Fruit fly (Drosophila melanogaster) whole organism, embryonic: Measurements from ENCODE around the gene RpS28-like.

ENCODE experiments used
- Abd-B ChIP-seq: fragments of 200-800 bp; sonication (Bioruptor generic); optimal IDR thresholded peaks from 2 replicates; lab custom pipeline; 2018; ENCODE audit warnings: missing biosample characterization, mild to moderate bottlenecking, missing genetic modification characterization, moderate library complexity
- B-H1 ChIP-seq: fragments of 200-800 bp; sonication (Bioruptor generic); IDR thresholded peaks from 3 replicates; pipeline ENCODE4 v1.3.6; 2022; ENCODE audit warnings: missing biosample characterization, missing genetic modification characterization
- BtbVII ChIP-seq: fragments of 200-800 bp; sonication (Bioruptor generic); optimal IDR thresholded peaks from 3 replicates; lab custom pipeline; 2017; ENCODE audit warnings: missing biosample characterization, mild to moderate bottlenecking, missing genetic modification characterization
- C15 ChIP-seq: fragments of 200-800 bp; sonication (Bioruptor generic); IDR thresholded peaks from 3 replicates; pipeline ENCODE4 v1.3.6; 2022; ENCODE audit warnings: missing biosample characterization, missing genetic modification characterization
- CG10366 ChIP-seq: fragments of 200-800 bp; sonication (Bioruptor generic); IDR thresholded peaks from 2 replicates; pipeline ENCODE4 v1.3.6; 2022; ENCODE audit warnings: missing biosample characterization, missing genetic modification characterization
- CG11398 ChIP-seq: fragments of 200-800 bp; sonication (Bioruptor generic); optimal IDR thresholded peaks from 2 replicates; lab custom pipeline; 2016; ENCODE audit warnings: missing biosample characterization, missing genetic modification characterization
- CG12391 ChIP-seq: fragments of 200-800 bp; sonication (Bioruptor generic); optimal IDR thresholded peaks from 3 replicates; lab custom pipeline; 2018; ENCODE audit warnings: missing biosample characterization, mild to moderate bottlenecking, missing genetic modification characterization, moderate library complexity
- CG13287 ChIP-seq: fragments of 200-800 bp; sonication (Bioruptor generic); IDR thresholded peaks from 2 replicates; pipeline ENCODE4 v1.3.6; 2022; ENCODE audit warnings: missing biosample characterization, missing genetic modification characterization; ENCODE audit not compliant: partially characterized antibody
- CG17612 ChIP-seq: fragments of 200-800 bp; sonication (Bioruptor generic); IDR thresholded peaks from 2 replicates; pipeline ENCODE4 v1.3.6; 2022; ENCODE audit warnings: missing biosample characterization, missing genetic modification characterization
- CG18011 ChIP-seq: fragments of 200-800 bp; sonication (Bioruptor generic); optimal IDR thresholded peaks from 2 replicates; lab custom pipeline; 2017; ENCODE audit warnings: missing biosample characterization, missing genetic modification characterization, mild to moderate bottlenecking, moderate library complexity, missing genotype
- CG18262 ChIP-seq: fragments of 200-800 bp; optimal IDR thresholded peaks from 3 replicates; lab custom pipeline; 2019; ENCODE audit warnings: missing biosample characterization, mild to moderate bottlenecking, missing genetic modification characterization, moderate library complexity
- CG18619 ChIP-seq: fragments of 200-800 bp; sonication (Bioruptor generic); optimal IDR thresholded peaks from 3 replicates; lab custom pipeline; 2017; ENCODE audit warnings: missing biosample characterization, mild to moderate bottlenecking, missing genetic modification characterization
- CG18764 ChIP-seq: fragments of 200-800 bp; sonication (Bioruptor generic); optimal IDR thresholded peaks from 3 replicates; lab custom pipeline; 2016; ENCODE audit warnings: missing biosample characterization, missing genetic modification characterization
- CG2202 ChIP-seq: fragments of 200-800 bp; sonication (Bioruptor generic); optimal IDR thresholded peaks from 2 replicates; lab custom pipeline; 2018; ENCODE audit warnings: missing biosample characterization, mild to moderate bottlenecking, missing genetic modification characterization
- CG2889 ChIP-seq: fragments of 200-800 bp; sonication (Bioruptor generic); IDR thresholded peaks from 3 replicates; pipeline ENCODE4 v1.3.6; 2022; ENCODE audit warnings: missing biosample characterization, missing genetic modification characterization
- CG34376 ChIP-seq: fragments of 200-800 bp; sonication (Bioruptor generic); optimal IDR thresholded peaks from 2 replicates; lab custom pipeline; 2018; ENCODE audit warnings: missing biosample characterization, mild to moderate bottlenecking, missing genetic modification characterization
- CG4328 ChIP-seq: fragments of 200-800 bp; sonication (Bioruptor generic); optimal IDR thresholded peaks from 3 replicates; lab custom pipeline; 2017; ENCODE audit warnings: missing biosample characterization, missing genetic modification reagents, missing genetic modification characterization
- CG4854 ChIP-seq: fragments of 200-800 bp; sonication (Bioruptor generic); optimal IDR thresholded peaks from 2 replicates; lab custom pipeline; 2016; ENCODE audit warnings: missing biosample characterization, missing genetic modification characterization, inconsistent platforms
- CG7271 ChIP-seq: fragments of 200-800 bp; sonication (Bioruptor generic); optimal IDR thresholded peaks from 2 replicates; lab custom pipeline; 2018; ENCODE audit warnings: missing biosample characterization, mild to moderate bottlenecking, missing genetic modification characterization, moderate library complexity
- CG9727 ChIP-seq: fragments of 200-800 bp; sonication (Bioruptor generic); optimal IDR thresholded peaks from 3 replicates; lab custom pipeline; 2017; ENCODE audit warnings: missing biosample characterization, mild to moderate bottlenecking, missing genetic modification characterization
- Dll ChIP-seq: fragments of 200-800 bp; sonication (Bioruptor generic); IDR thresholded peaks from 4 replicates; pipeline ENCODE4 v1.3.6; 2022; ENCODE audit warnings: missing biosample characterization, missing genetic modification characterization; ENCODE audit not compliant: partially characterized antibody
- Elba2 ChIP-seq: fragments of 200-800 bp; sonication (Bioruptor generic); optimal IDR thresholded peaks from 3 replicates; lab custom pipeline; 2016; ENCODE audit warnings: missing biosample characterization, missing genetic modification characterization
- GATAe ChIP-seq: fragments of 200-800 bp; sonication (Bioruptor generic); conservative IDR thresholded peaks from 2 replicates; pipeline ENCODE4 v1.3.6; 2022; ENCODE audit warnings: missing biosample characterization, missing genetic modification characterization
- Hmr ChIP-seq: fragments of 200-800 bp; sonication (Bioruptor generic); optimal IDR thresholded peaks from 3 replicates; lab custom pipeline; 2017; ENCODE audit warnings: mild to moderate bottlenecking, missing biosample characterization, missing genetic modification reagents, missing genetic modification characterization
- Max ChIP-seq: fragments of 200-800 bp; sonication (Bioruptor generic); optimal IDR thresholded peaks from 2 replicates; lab custom pipeline; 2016; ENCODE audit warnings: missing biosample characterization, mild to moderate bottlenecking, missing genetic modification characterization
- NK7.1 ChIP-seq: fragments of 200-800 bp; sonication (Bioruptor generic); optimal IDR thresholded peaks from 3 replicates; lab custom pipeline; 2016; ENCODE audit warnings: missing biosample characterization, missing genetic modification characterization
- Side ChIP-seq: fragments of 200-800 bp; sonication (Bioruptor generic); optimal IDR thresholded peaks from 2 replicates; lab custom pipeline; 2016; ENCODE audit warnings: missing biosample characterization, missing genetic modification characterization
- Sry-β ChIP-seq: fragments of 200-800 bp; sonication (Bioruptor generic); optimal IDR thresholded peaks from 2 replicates; lab custom pipeline; 2018; ENCODE audit warnings: missing biosample characterization, mild to moderate bottlenecking, missing genetic modification characterization, moderate library complexity
- Xrp1 ChIP-seq: fragments of 200-800 bp; sonication (Bioruptor generic); IDR thresholded peaks from 2 replicates; pipeline ENCODE4 v1.3.6; 2022; ENCODE audit warnings: missing biosample characterization, missing genetic modification characterization
- ac ChIP-seq: fragments of 200-800 bp; sonication (Bioruptor generic); optimal IDR thresholded peaks from 3 replicates; lab custom pipeline; 2017; ENCODE audit warnings: missing biosample characterization, mild to moderate bottlenecking, missing genetic modification characterization
- bab2 ChIP-seq: fragments of 200-800 bp; sonication (Bioruptor generic); optimal IDR thresholded peaks from 2 replicates; lab custom pipeline; 2016; ENCODE audit warnings: missing biosample characterization, missing genetic modification characterization
- cg ChIP-seq: fragments of 200-800 bp; sonication (Bioruptor generic); optimal IDR thresholded peaks from 3 replicates; lab custom pipeline; 2019; ENCODE audit warnings: missing biosample characterization, mild to moderate bottlenecking, missing genetic modification characterization, moderate library complexity
- dysf ChIP-seq: fragments of 200-800 bp; sonication (Bioruptor generic); IDR thresholded peaks from 3 replicates; pipeline ENCODE4 v1.3.6; 2022; ENCODE audit warnings: missing biosample characterization, missing genetic modification characterization
- fru ChIP-seq: fragments of >200 bp; optimal IDR thresholded peaks from 2 replicates; lab custom pipeline; 2017
- grn ChIP-seq: fragments of 200-800 bp; sonication (Bioruptor generic); optimal IDR thresholded peaks from 3 replicates; lab custom pipeline; 2017; ENCODE audit warnings: missing biosample characterization, missing genetic modification characterization
- jigr1 ChIP-seq: fragments of 200-800 bp; sonication (Bioruptor generic); IDR thresholded peaks from 3 replicates; pipeline ENCODE4 v1.3.6; 2022; ENCODE audit warnings: missing biosample characterization, missing genetic modification characterization
- jumu ChIP-seq: fragments of 200-800 bp; sonication (Bioruptor generic); optimal IDR thresholded peaks from 3 replicates; lab custom pipeline; 2016; ENCODE audit warnings: missing biosample characterization, missing genetic modification characterization
- maf-S ChIP-seq: fragments of 200-800 bp; sonication (Bioruptor generic); optimal IDR thresholded peaks from 2 replicates; lab custom pipeline; 2016; ENCODE audit warnings: missing biosample characterization, missing genetic modification characterization
- nau ChIP-seq: fragments of 200-800 bp; sonication (Bioruptor generic); optimal IDR thresholded peaks from 3 replicates; lab custom pipeline; 2017; ENCODE audit warnings: missing biosample characterization, mild to moderate bottlenecking, missing genetic modification characterization, missing genetic modification reagents
- nerfin-1 ChIP-seq: fragments of 200-800 bp; sonication (Bioruptor generic); optimal IDR thresholded peaks from 3 replicates; lab custom pipeline; 2019; ENCODE audit warnings: missing biosample characterization, mild to moderate bottlenecking, missing genetic modification characterization, moderate library complexity
- odd ChIP-seq: fragments of 200-800 bp; sonication (Bioruptor generic); optimal IDR thresholded peaks from 2 replicates; lab custom pipeline; 2017; ENCODE audit warnings: missing biosample characterization, mild to moderate bottlenecking, missing genetic modification characterization
- p53 ChIP-seq: fragments of 200-800 bp; sonication (Bioruptor generic); optimal IDR thresholded peaks from 2 replicates; lab custom pipeline; 2016; ENCODE audit warnings: missing biosample characterization, missing genetic modification characterization
- pzg ChIP-seq: fragments of 200-800 bp; sonication (Bioruptor generic); optimal IDR thresholded peaks from 3 replicates; lab custom pipeline; 2018; ENCODE audit warnings: missing biosample characterization, mild to moderate bottlenecking, missing genetic modification characterization, moderate library complexity
- rib ChIP-seq: fragments of 200-800 bp; sonication (Bioruptor generic); IDR thresholded peaks from 2 replicates; pipeline ENCODE4 v1.3.6; 2022; ENCODE audit warnings: missing biosample characterization, missing genetic modification characterization
- ro ChIP-seq: fragments of 200-800 bp; sonication (Bioruptor generic); IDR thresholded peaks from 2 replicates; pipeline ENCODE4 v1.3.6; 2022; ENCODE audit warnings: missing biosample characterization, missing genetic modification characterization
- scrt ChIP-seq: fragments of 200-800 bp; sonication (Bioruptor generic); optimal IDR thresholded peaks from 2 replicates; lab custom pipeline; 2018; ENCODE audit warnings: missing biosample characterization, mild to moderate bottlenecking, missing genetic modification characterization, moderate library complexity
- tio ChIP-seq: fragments of 200-800 bp; sonication (Bioruptor generic); optimal IDR thresholded peaks from 2 replicates; lab custom pipeline; 2017; ENCODE audit warnings: missing biosample characterization, missing genetic modification characterization, inconsistent platforms
- vfl ChIP-seq: fragments of 200-800 bp; sonication (Bioruptor generic); optimal IDR thresholded peaks from 2 replicates; lab custom pipeline; 2016; ENCODE audit warnings: missing biosample characterization, missing genetic modification characterization

Gene RpS28-like

dm6 chr2L:9448322-9449256 is 12.0 kb downstream of the RpS28-like start (continued):
- TF ChIP-seq ro (GFP tag; lab: Robert Waterston, UW) (no peak), p53 (GFP tag; lab: Kevin White, UChicago) (no peak), CG18262 (peak; percentile 39), Elba2 (no peak), Side (GFP tag; lab: Kevin White, UChicago) (peak; percentile 21), NK7.1 (GFP tag; lab: Kevin White, UChicago) (no peak), Max (GFP tag; lab: Kevin White, UChicago) (no peak), Abd-B (GFP tag; lab: Kevin White, UChicago) (no peak), nau (GFP tag; lab: Kevin White, UChicago) (no peak), tio (GFP tag; lab: Kevin White, UChicago) (peak; percentile 27), Xrp1 (GFP tag; lab: Robert Waterston, UW) (no peak), rib (GFP tag; lab: Robert Waterston, UW) (no peak), CG18619 (GFP tag; lab: Kevin White, UChicago) (peak; percentile 17), jumu (GFP tag; lab: Kevin White, UChicago) (peak; percentile 4), pzg (GFP tag; lab: Kevin White, UChicago) (no peak), dysf (GFP tag; lab: Robert Waterston, UW) (no peak), bab2 (GFP tag; lab: Kevin White, UChicago) (no peak), CG17612 (GFP tag; lab: Robert Waterston, UW) (0 out of 2 replicates have a peak, but pooled peaks have one; percentile 5), CG13287 (GFP tag; lab: Robert Waterston, UW) (0 out of 2 replicates have a peak, but pooled peaks have one; percentile 22), Sry-β (GFP tag; lab: Kevin White, UChicago) (no peak), odd (GFP tag; lab: Kevin White, UChicago) (no peak), CG2202 (tag; lab: Kevin White, UChicago) (no peak), CG9727 (GFP tag; lab: Kevin White, UChicago) (peak; percentile 45), scrt (GFP tag; lab: Kevin White, UChicago) (no peak), cg (GFP tag; lab: Kevin White, UChicago) (peak; percentile 16), grn (peak; percentile 48), Dll (GFP tag; lab: Robert Waterston, UW) (peak; percentile 43; the same call in 1 of the 4 replicates), B-H1 (GFP tag; lab: Robert Waterston, UW) (no peak), vfl (no peak), Hmr (GFP tag; lab: Kevin White, UChicago) (no peak), CG4854 (GFP tag; lab: Kevin White, UChicago) (no peak), jigr1 (GFP tag; lab: Robert Waterston, UW) (no peak), CG2889 (GFP tag; lab: Robert Waterston, UW) (no peak), CG18011 (GFP tag; lab: Kevin White, UChicago) (no peak), GATAe (GFP tag; lab: Robert Waterston, UW) (no peak), CG4328 (GFP tag; lab: Kevin White, UChicago) (no peak), CG11398 (GFP tag; lab: Kevin White, UChicago) (no peak), ac (GFP tag; lab: Kevin White, UChicago) (no peak), CG7271 (no peak), BtbVII (no peak), maf-S (GFP tag; lab: Kevin White, UChicago) (peak; percentile 17), CG18764 (GFP tag; lab: Kevin White, UChicago) (no peak), C15 (GFP tag; lab: Robert Waterston, UW) (no peak), CG10366 (GFP tag; lab: Robert Waterston, UW) (no peak; the same call in 1 of the 2 replicates), CG34376 (GFP tag; lab: Kevin White, UChicago) (no peak), nerfin-1 (peak; percentile 2), CG12391 (no peak), fru (lab: Kevin White, UChicago) (no peak)
